Worm (Caenorhabditis elegans): Measurements from ENCODE around the gene W10C4.1.

ce11 chrIII:154168-154567 lies 52.8 kb downstream of the W10C4.1 start:
- no peak; the same call in 1 of the 2 replicates for TF ChIP-seq dox-1 (GFP tag; IDR thresholded peaks at IDR 0.05)
- TF ChIP-seq ccch-3 (GFP tag; optimal IDR thresholded peaks at IDR 0.05) = no peak
- TF ChIP-seq snpc-1.1 (tag; optimal IDR thresholded peaks at IDR 0.05; ENCODE audit: insufficient read depth) = no peak
- TF ChIP-seq unc-62 (GFP tag; optimal IDR thresholded peaks at IDR 0.05) = no peak
- no peak for TF ChIP-seq Y53G8AR.9 (GFP tag; conservative IDR thresholded peaks at IDR 0.05)
- TF ChIP-seq mxl-1 (tag; optimal IDR thresholded peaks at IDR 0.05) = no peak
- no peak for TF ChIP-seq lin-40 (tag; optimal IDR thresholded peaks at IDR 0.05)
- TF ChIP-seq madf-8 (GFP tag; conservative IDR thresholded peaks at IDR 0.05) = no peak
- TF ChIP-seq nfya-1 (tag; optimal IDR thresholded peaks at IDR 0.05; ENCODE audit: borderline replicate concordance, insufficient read depth) = no peak
- no peak for TF ChIP-seq Y53F4B.3 (GFP tag; IDR thresholded peaks at IDR 0.05)
